Worm (Caenorhabditis elegans) whole organism, L1 larva: ENCODE data around the gene eppl-1.

Experiments
- C16A3.4 ChIP-seq: fragments of 150-350 bp; optimal IDR thresholded peaks from 2 replicates; lab custom pipeline; 2014; ENCODE audit warnings: missing biosample characterization, missing genetic modification characterization
- aha-1 ChIP-seq: fragments of 150-350 bp; optimal IDR thresholded peaks from 2 replicates; lab custom pipeline; 2014; ENCODE audit warnings: missing biosample characterization, missing genetic modification characterization
- alr-1 ChIP-seq: fragments of 200-800 bp; sonication (Bioruptor generic); optimal IDR thresholded peaks from 2 replicates; lab custom pipeline; 2018; ENCODE audit warnings: borderline replicate concordance, mild to moderate bottlenecking, missing genetic modification characterization, missing compliant biosample characterization
- aly-2 ChIP-seq: fragments of 150-350 bp; optimal IDR thresholded peaks from 2 replicates; lab custom pipeline; 2014; ENCODE audit warnings: missing biosample characterization, missing genetic modification characterization
- blmp-1 ChIP-seq: fragments of 150-350 bp; optimal IDR thresholded peaks from 2 replicates; lab custom pipeline; 2014; ENCODE audit warnings: missing biosample characterization, missing genetic modification characterization
- ceh-63 ChIP-seq: fragments of 200-800 bp; sonication (Bioruptor generic); optimal IDR thresholded peaks from 2 replicates; lab custom pipeline; 2018; ENCODE audit warnings: mild to moderate bottlenecking, missing genetic modification characterization, missing compliant biosample characterization
- ceh-8 ChIP-seq: fragments of 200-800 bp; sonication (Bioruptor generic); optimal IDR thresholded peaks from 2 replicates; lab custom pipeline; 2018; ENCODE audit warnings: mild to moderate bottlenecking, missing genetic modification characterization, moderate library complexity, missing compliant biosample characterization
- ceh-88 ChIP-seq: fragments of 200-800 bp; sonication (Bioruptor generic); IDR thresholded peaks from 2 replicates; pipeline ENCODE4 v1.3.6; 2022; ENCODE audit warnings: missing genetic modification characterization, missing compliant biosample characterization
- ceh-90 ChIP-seq: sonication (generic microtip); optimal IDR thresholded peaks from 2 replicates; lab custom pipeline; 2016; ENCODE audit warnings: missing genetic modification characterization, missing compliant biosample characterization
- ces-1 ChIP-seq: fragments of 150-350 bp; optimal IDR thresholded peaks from 2 replicates; lab custom pipeline; 2014; ENCODE audit warnings: missing biosample characterization, missing genetic modification reagents, missing genetic modification characterization
- efl-1 ChIP-seq, 4 experiments: fragments of 150-350 bp; optimal IDR thresholded peaks in 3 of 4; peaks in 1 of 4; 1 replicate in 1 of 4; 2 replicates in 3 of 4; lab custom pipeline; 2014; ENCODE audit warnings: missing biosample characterization in 2 of 4, missing genetic modification characterization in 2 of 4, missing genetic modification reagents in 2 of 4
- egl-13 ChIP-seq: sonication (generic microtip); optimal IDR thresholded peaks from 2 replicates; lab custom pipeline; 2016; ENCODE audit warnings: missing genotype, missing genetic modification reagents, missing genetic modification characterization, missing compliant biosample characterization
- egl-27 ChIP-seq, 2 experiments: fragments of 150-350 bp in 1 of 2; sonication (generic microtip); optimal IDR thresholded peaks; 3 replicates each; lab custom pipeline; 2017 to 2018; ENCODE audit warnings: missing biosample characterization in 2 of 2, missing genetic modification characterization in 2 of 2, missing genetic modification reagents in 2 of 2
- elt-2 ChIP-seq: sonication (generic microtip); optimal IDR thresholded peaks from 2 replicates; lab custom pipeline; 2016; ENCODE audit warnings: missing genetic modification characterization, mild to moderate bottlenecking, inconsistent platforms, missing compliant biosample characterization, missing genetic modification reagents
- elt-3 ChIP-seq, 6 experiments: fragments of 150-350 bp in 1 of 6; sonication (generic microtip); optimal IDR thresholded peaks; 2 replicates each; lab custom pipeline; 2017 to 2018; ENCODE audit warnings: missing biosample characterization in 6 of 6, missing genetic modification characterization in 6 of 6, inconsistent platforms in 1 of 6
- ets-5 ChIP-seq: fragments of 200-800 bp; sonication (Bioruptor generic); IDR thresholded peaks from 2 replicates; pipeline ENCODE4 v1.3.6; 2022; ENCODE audit warnings: missing genetic modification characterization, missing compliant biosample characterization
- fkh-10 ChIP-seq: sonication (generic microtip); optimal IDR thresholded peaks from 2 replicates; lab custom pipeline; 2017; ENCODE audit warnings: missing biosample characterization, missing genetic modification reagents, missing genetic modification characterization
- fkh-4 ChIP-seq: sonication (generic microtip); optimal IDR thresholded peaks from 2 replicates; lab custom pipeline; 2016; ENCODE audit warnings: missing compliant biosample characterization, missing genetic modification characterization, borderline replicate concordance
- fos-1 ChIP-seq: fragments of 150-350 bp; optimal IDR thresholded peaks from 2 replicates; lab custom pipeline; 2014; ENCODE audit warnings: missing biosample characterization, missing genetic modification characterization
- jun-1 ChIP-seq: fragments of 150-350 bp; optimal IDR thresholded peaks from 2 replicates; lab custom pipeline; 2014; ENCODE audit warnings: missing biosample characterization, missing genetic modification reagents, missing genetic modification characterization
- lin-14 ChIP-seq: fragments of 200-800 bp; sonication (Bioruptor generic); optimal IDR thresholded peaks from 2 replicates; lab custom pipeline; 2018; ENCODE audit warnings: mild to moderate bottlenecking, missing genetic modification characterization, moderate library complexity, missing compliant biosample characterization
- lin-35 ChIP-seq, 2 experiments: fragments of 150-350 bp; optimal IDR thresholded peaks; 2 replicates each; lab custom pipeline; 2014; ENCODE audit warnings: missing biosample characterization in 2 of 2, missing genetic modification characterization in 2 of 2, missing genetic modification reagents in 2 of 2
- lsy-2 ChIP-seq, 2 experiments: fragments of 150-350 bp; optimal IDR thresholded peaks; 2 replicates each; lab custom pipeline; 2014; ENCODE audit warnings: missing biosample characterization in 2 of 2, missing genetic modification characterization in 2 of 2
- mdl-1 ChIP-seq, 2 experiments: fragments of 150-350 bp; optimal IDR thresholded peaks; 2 replicates each; lab custom pipeline; 2014 to 2017; ENCODE audit warnings: missing biosample characterization in 2 of 2, missing genetic modification characterization in 2 of 2, inconsistent platforms in 1 of 2
- mef-2 ChIP-seq: fragments of 150-350 bp; optimal IDR thresholded peaks from 2 replicates; lab custom pipeline; 2014; ENCODE audit warnings: missing biosample characterization, missing genetic modification characterization
- mep-1 ChIP-seq: fragments of 150-350 bp; optimal IDR thresholded peaks from 2 replicates; lab custom pipeline; 2014; ENCODE audit warnings: missing biosample characterization, missing genetic modification characterization
- nhr-11 ChIP-seq: fragments of 150-350 bp; optimal IDR thresholded peaks from 2 replicates; lab custom pipeline; 2014; ENCODE audit warnings: missing biosample characterization, missing genetic modification characterization
- nhr-20 ChIP-seq: sonication (generic microtip); optimal IDR thresholded peaks from 2 replicates; lab custom pipeline; 2016; ENCODE audit warnings: mild to moderate bottlenecking, missing genetic modification characterization, missing compliant biosample characterization
- nhr-237 ChIP-seq: fragments of 150-350 bp; optimal IDR thresholded peaks from 2 replicates; lab custom pipeline; 2014; ENCODE audit warnings: missing biosample characterization, missing genetic modification characterization
- nhr-71 ChIP-seq: sonication (generic microtip); optimal IDR thresholded peaks from 2 replicates; lab custom pipeline; 2016; ENCODE audit warnings: mild to moderate bottlenecking, missing genetic modification characterization, moderate library complexity, missing compliant biosample characterization
- nhr-84 ChIP-seq: sonication (generic microtip); optimal IDR thresholded peaks from 2 replicates; lab custom pipeline; 2017; ENCODE audit warnings: missing biosample characterization, missing genetic modification characterization
- nhr-85 ChIP-seq: sonication (generic microtip); peaks from one replicate; lab custom pipeline; 2016; ENCODE audit warnings: missing genetic modification characterization, inconsistent platforms, missing compliant biosample characterization
- nhr-90 ChIP-seq: sonication (generic microtip); optimal IDR thresholded peaks from 2 replicates; lab custom pipeline; 2016; ENCODE audit warnings: mild to moderate bottlenecking, missing genetic modification characterization, missing compliant biosample characterization; ENCODE audit not compliant: poor library complexity
- pax-3 ChIP-seq: fragments of 200-800 bp; sonication (Bioruptor generic); optimal IDR thresholded peaks from 2 replicates; lab custom pipeline; 2018; ENCODE audit warnings: mild to moderate bottlenecking, missing genetic modification characterization, moderate library complexity, missing compliant biosample characterization
- pqm-1 ChIP-seq: sonication (generic microtip); optimal IDR thresholded peaks from 3 replicates; lab custom pipeline; 2017; ENCODE audit warnings: missing biosample characterization, missing genetic modification characterization
- snu-23 ChIP-seq: sonication (generic microtip); optimal IDR thresholded peaks from 2 replicates; lab custom pipeline; 2016; ENCODE audit warnings: missing genetic modification characterization, missing compliant biosample characterization
- sptf-1 ChIP-seq: fragments of 150-350 bp; optimal IDR thresholded peaks from 2 replicates; lab custom pipeline; 2014; ENCODE audit warnings: missing biosample characterization, missing genetic modification characterization
- sup-37 ChIP-seq: fragments of 200-800 bp; sonication (Bioruptor generic); optimal IDR thresholded peaks from 2 replicates; lab custom pipeline; 2018; ENCODE audit warnings: mild to moderate bottlenecking, missing genetic modification characterization, missing compliant biosample characterization
- tlp-1 ChIP-seq: fragments of 150-350 bp; optimal IDR thresholded peaks from 2 replicates; lab custom pipeline; 2014; ENCODE audit warnings: missing biosample characterization, missing genetic modification characterization
- unc-86 ChIP-seq: sonication (generic microtip); optimal IDR thresholded peaks from 2 replicates; lab custom pipeline; 2016; ENCODE audit warnings: missing genetic modification characterization, missing compliant biosample characterization
- vab-15 ChIP-seq: sonication (generic microtip); optimal IDR thresholded peaks from 2 replicates; lab custom pipeline; 2017; ENCODE audit warnings: missing genotype, mild to moderate bottlenecking, missing genetic modification characterization, missing compliant biosample characterization
- xbp-1 ChIP-seq: sonication (generic microtip); optimal IDR thresholded peaks from 2 replicates; lab custom pipeline; 2016; ENCODE audit warnings: missing genetic modification characterization, missing compliant biosample characterization
- zip-4 ChIP-seq: fragments of 200-800 bp; sonication (Bioruptor generic); optimal IDR thresholded peaks from 2 replicates; lab custom pipeline; 2018; ENCODE audit warnings: mild to moderate bottlenecking, missing genetic modification characterization, moderate library complexity, missing compliant biosample characterization
- ztf-11 ChIP-seq, 2 experiments: sonication (generic microtip); optimal IDR thresholded peaks; 2 replicates each; lab custom pipeline; 2016 to 2017; ENCODE audit warnings: missing genetic modification characterization in 2 of 2, missing biosample characterization in 1 of 2, missing compliant biosample characterization in 1 of 2

The eppl-1 gene

ce11 chrIV:8456899-8457298 is 5.3 kb upstream of the eppl-1 start, which contains the start of gene syx-4:
syx-4 (plus strand) TSS chrIV:8457280.
- TF ChIP-seq ces-1 (GFP tag; lab: Kevin White, UChicago) (no peak), zip-4 (GFP tag; lab: Kevin White, UChicago) (no peak)

- TF ChIP-seq ztf-11 (tag; optimal IDR thresholded peaks at IDR 0.05; lab: Kevin White, UChicago) = no peak
- TF ChIP-seq elt-3 (tag; optimal IDR thresholded peaks at IDR 0.05; lab: Kevin White, UChicago) = no peak
- TF ChIP-seq jun-1 (tag; lab: Kevin White, UChicago) = no peak
- no peak for TF ChIP-seq aly-2 (tag; lab: Kevin White, UChicago)
- TF ChIP-seq egl-27 (tag; optimal IDR thresholded peaks at IDR 0.05; lab: Kevin White, UChicago) = no peak
- TF ChIP-seq elt-2 (tag; lab: Kevin White, UChicago) = peak; percentile 46
- peak; percentile 28 for TF ChIP-seq tlp-1
- TF ChIP-seq sptf-1 (tag; lab: Kevin White, UChicago) = no peak
- no peak for TF ChIP-seq ceh-8 (GFP tag; lab: Kevin White, UChicago)
Measured at ce11 chrIV:8454076-8454475, 2.5 kb upstream of the eppl-1 start.

ce11 chrIV:8453178-8453577 is 1.6 kb upstream of the eppl-1 start:
- TF ChIP-seq pqm-1 (tag; lab: Kevin White, UChicago) (peak; percentile 52), C16A3.4 (tag; lab: Kevin White, UChicago) (no peak), fkh-10 (GFP tag; lab: Kevin White, UChicago) (no peak), elt-2 (tag; lab: Kevin White, UChicago) (peak; percentile 96), nhr-71 (tag; lab: Kevin White, UChicago) (peak; percentile 6), lin-35 (GFP tag; optimal IDR thresholded peaks at IDR 0.05; lab: Kevin White, UChicago) (peak in 1 of 2 experiments; percentile 2)

ce11 chrIV:8450534-8450933 is 1.0 kb downstream of the eppl-1 start:
- no peak for TF ChIP-seq nhr-84
- TF ChIP-seq elt-3 (tag; optimal IDR thresholded peaks at IDR 0.05; lab: Kevin White, UChicago) = peak in 5 of 6 experiments; percentile 0 to 97 (median 93)
- no peak for TF ChIP-seq vab-15 (tag; lab: Kevin White, UChicago)
- no peak for TF ChIP-seq jun-1 (tag; lab: Kevin White, UChicago)
- TF ChIP-seq fkh-4 = no peak
- no peak for TF ChIP-seq efl-1 (optimal IDR thresholded peaks at IDR 0.05; lab: Kevin White, UChicago)
- no peak for TF ChIP-seq efl-1 (GFP tag; optimal IDR thresholded peaks at IDR 0.05 in 1 of 2; lab: Kevin White, UChicago)
- TF ChIP-seq ceh-88 (GFP tag; lab: Robert Waterston, UW) = no peak
- TF ChIP-seq fkh-10 (GFP tag; lab: Kevin White, UChicago) = no peak
- peak; percentile 17 for TF ChIP-seq nhr-71 (tag; lab: Kevin White, UChicago)
- TF ChIP-seq nhr-85 (tag; lab: Kevin White, UChicago) = no peak
- TF ChIP-seq blmp-1 = peak; percentile 1
- TF ChIP-seq nhr-237 (tag; lab: Kevin White, UChicago) = no peak
- peak; percentile 20 for TF ChIP-seq lin-14 (GFP tag; lab: Kevin White, UChicago)
- TF ChIP-seq aly-2 (tag; lab: Kevin White, UChicago) = no peak
- TF ChIP-seq lin-35 (GFP tag; optimal IDR thresholded peaks at IDR 0.05; lab: Kevin White, UChicago) = peak in 1 of 2 experiments; percentile 7
- no peak for TF ChIP-seq mdl-1 (tag; optimal IDR thresholded peaks at IDR 0.05; lab: Kevin White, UChicago)
- peak; percentile 97 for TF ChIP-seq elt-2 (tag; lab: Kevin White, UChicago)
- TF ChIP-seq pax-3 = no peak
- peak; percentile 1 for TF ChIP-seq nhr-90 (tag; lab: Kevin White, UChicago)
- peak in 1 of 2 experiments; percentile 12 for TF ChIP-seq lsy-2 (tag; optimal IDR thresholded peaks at IDR 0.05; lab: Kevin White, UChicago)
- no peak for TF ChIP-seq ets-5 (GFP tag; lab: Robert Waterston, UW)
- peak; percentile 34 for TF ChIP-seq pqm-1 (tag; lab: Kevin White, UChicago)
- TF ChIP-seq nhr-11 (tag; lab: Kevin White, UChicago) = no peak
- no peak for TF ChIP-seq mef-2

- TF ChIP-seq egl-13 (tag; lab: Kevin White, UChicago) = no peak
- no peak for TF ChIP-seq snu-23
- no peak for TF ChIP-seq unc-86 (tag; lab: Kevin White, UChicago)
- no peak for TF ChIP-seq alr-1 (tag; lab: Kevin White, UChicago)
- no peak for TF ChIP-seq fos-1 (tag; lab: Kevin White, UChicago)
- no peak for TF ChIP-seq ceh-63 (GFP tag; lab: Kevin White, UChicago)
- TF ChIP-seq xbp-1 (tag; lab: Kevin White, UChicago) = no peak
- no peak for TF ChIP-seq ces-1 (GFP tag; lab: Kevin White, UChicago)
- no peak for TF ChIP-seq blmp-1
- no peak for TF ChIP-seq sup-37
- TF ChIP-seq nhr-11 (tag; lab: Kevin White, UChicago) = no peak
- no peak for TF ChIP-seq aha-1
- no peak for TF ChIP-seq nhr-20 (tag; lab: Kevin White, UChicago)
- TF ChIP-seq mep-1 = no peak
- TF ChIP-seq tlp-1 = no peak
- TF ChIP-seq ceh-90 (tag; lab: Kevin White, UChicago) = no peak
Measured at ce11 chrIV:8449869-8450268, 1.7 kb downstream of the eppl-1 start.
